Fruit fly (Drosophila melanogaster): ENCODE data around the gene CG3823.

The CG3823 gene

DNA sequence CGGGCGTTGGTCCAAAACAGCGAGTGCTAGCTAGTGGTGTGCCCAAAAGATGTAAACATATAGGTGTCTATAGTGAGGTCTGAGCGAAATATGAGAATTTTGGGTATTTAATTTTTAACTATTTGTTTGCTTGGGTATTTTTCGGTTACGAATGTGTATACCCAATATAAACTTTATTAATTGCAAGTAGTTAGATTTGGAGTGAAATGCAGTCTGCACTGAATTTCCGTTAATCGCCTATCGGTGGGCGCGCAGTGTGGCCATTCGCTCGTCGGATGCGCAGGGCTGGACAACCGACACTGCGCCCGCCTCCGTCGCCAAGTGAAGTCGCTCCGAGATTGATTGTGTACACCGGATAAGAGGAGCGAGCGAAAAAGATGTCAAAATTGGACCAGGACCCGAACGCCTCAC lies 8.6 kb upstream of the CG3823 start, which contains the start of the genes CG15891 and CG3815 (continued):
- TF ChIP-seq HLH3B (GFP tag; IDR thresholded peaks at IDR 0.05) = peak; percentile 53; the same call in 1 of the 2 replicates
- peak; percentile 61 for TF ChIP-seq bcd (GFP tag; optimal IDR thresholded peaks at IDR 0.05)
- TF ChIP-seq gcm (GFP tag; optimal IDR thresholded peaks at IDR 0.05) = peak; percentile 3
- no peak for TF ChIP-seq Trl (optimal IDR thresholded peaks at IDR 0.05)
- peak; percentile 49 for TF ChIP-seq Trl (GFP tag; optimal IDR thresholded peaks at IDR 0.05)
- TF ChIP-seq CG11723 (GFP tag; optimal IDR thresholded peaks at IDR 0.05) = no peak
- TF ChIP-seq Atf6 (GFP tag; IDR thresholded peaks at IDR 0.05) = peak; percentile 35; the same call in 1 of the 2 replicates
- TF ChIP-seq CG7271 (tag; optimal IDR thresholded peaks at IDR 0.05) = no peak
- no peak for TF ChIP-seq corto (GFP tag; optimal IDR thresholded peaks at IDR 0.05)
- TF ChIP-seq CG12236 (GFP tag; optimal IDR thresholded peaks at IDR 0.05) = no peak
- TF ChIP-seq Hr3 (GFP tag; optimal IDR thresholded peaks at IDR 0.05) = peak; percentile 51
- TF ChIP-seq Dll (GFP tag; IDR thresholded peaks at IDR 0.05; ENCODE audit: partially characterized antibody) = peak; percentile 63; the same call in 3 of the 4 replicates
- TF ChIP-seq YL-1 (GFP tag; optimal IDR thresholded peaks at IDR 0.05) = peak; percentile 60
- TF ChIP-seq Bgb (GFP tag; IDR thresholded peaks at IDR 0.05; ENCODE audit: partially characterized antibody) = peak; percentile 23; the same call in 1 of the 2 replicates
- peak; percentile 71 for TF ChIP-seq CG4617 (GFP tag; optimal IDR thresholded peaks at IDR 0.05; ENCODE audit: borderline replicate concordance)
- peak; percentile 19 for TF ChIP-seq Bteb2 (GFP tag; optimal IDR thresholded peaks at IDR 0.05)
- peak; percentile 64 for TF ChIP-seq CG2116 (GFP tag; optimal IDR thresholded peaks at IDR 0.05)
- peak; percentile 51 for TF ChIP-seq CHES-1-like (GFP tag; optimal IDR thresholded peaks at IDR 0.05)
- TF ChIP-seq ac (GFP tag; optimal IDR thresholded peaks at IDR 0.05) = no peak
- peak; percentile 7 for TF ChIP-seq CG4424 (GFP tag; optimal IDR thresholded peaks at IDR 0.05)
- no peak for TF ChIP-seq CG6683 (GFP tag; optimal IDR thresholded peaks at IDR 0.05)
- no peak for TF ChIP-seq sna (GFP tag; IDR thresholded peaks at IDR 0.05; ENCODE audit: partially characterized antibody)
- TF ChIP-seq her (GFP tag; optimal IDR thresholded peaks at IDR 0.05) = peak; percentile 23
- TF ChIP-seq CG17361 (GFP tag; IDR thresholded peaks at IDR 0.05) = no peak; the same call in none of the 3 replicates
- TF ChIP-seq slbo (GFP tag; IDR thresholded peaks at IDR 0.05) = peak; percentile 69
- TF ChIP-seq Ravus (GFP tag; IDR thresholded peaks at IDR 0.05) = no peak
- peak; percentile 32; the same call in 1 of the 2 replicates for TF ChIP-seq vvl (GFP tag; IDR thresholded peaks at IDR 0.05)
- no peak for TF ChIP-seq CG15073 (GFP tag; optimal IDR thresholded peaks at IDR 0.05)
- TF ChIP-seq Rx (GFP tag; IDR thresholded peaks at IDR 0.05) = peak; percentile 51; the same call in 1 of the 2 replicates
- peak; percentile 62 for TF ChIP-seq trem (tag; optimal IDR thresholded peaks at IDR 0.05)
- peak; percentile 81 for TF ChIP-seq sens (GFP tag)
- peak; percentile 9 for TF ChIP-seq pb (GFP tag; optimal IDR thresholded peaks at IDR 0.05)
- peak; percentile 4 for TF ChIP-seq repo (GFP tag; optimal IDR thresholded peaks at IDR 0.05)
- TF ChIP-seq Sry-δ (GFP tag; optimal IDR thresholded peaks at IDR 0.05) = peak; percentile 71
- peak; percentile 47 for TF ChIP-seq pho (GFP tag; optimal IDR thresholded peaks at IDR 0.05)
- TF ChIP-seq CG42726 (GFP tag; IDR thresholded peaks at IDR 0.05; ENCODE audit: partially characterized antibody) = 0 out of 2 replicates have a peak, but pooled peaks have one; percentile 8
- TF ChIP-seq Max (GFP tag; optimal IDR thresholded peaks at IDR 0.05) = peak; percentile 2
- no peak for TF ChIP-seq CG6254 (GFP tag; optimal IDR thresholded peaks at IDR 0.05)
- no peak for TF ChIP-seq sens-2 (GFP tag; IDR thresholded peaks at IDR 0.05)
- no peak for TF ChIP-seq salm (tag; optimal IDR thresholded peaks at IDR 0.05)
- TF ChIP-seq MBD-R2 (GFP tag; IDR thresholded peaks at IDR 0.05) = peak; percentile 93
- no peak for TF ChIP-seq danr (GFP tag; IDR thresholded peaks at IDR 0.05)
- TF ChIP-seq eyg (GFP tag; optimal IDR thresholded peaks at IDR 0.05) = peak; percentile 13
- no peak for TF ChIP-seq CG18476 (GFP tag; optimal IDR thresholded peaks at IDR 0.05)
- TF ChIP-seq h (optimal IDR thresholded peaks at IDR 0.05) = no peak
- peak; percentile 13 to 33 for TF ChIP-seq chif (GFP tag; optimal IDR thresholded peaks at IDR 0.05)
- TF ChIP-seq CG11398 (GFP tag; optimal IDR thresholded peaks at IDR 0.05) = no peak
- TF ChIP-seq CG11247 (GFP tag; IDR thresholded peaks at IDR 0.05) = no peak
- TF ChIP-seq Ets97D (GFP tag; optimal IDR thresholded peaks at IDR 0.05) = peak; percentile 57
- TF ChIP-seq zen2 (GFP tag; IDR thresholded peaks at IDR 0.05; ENCODE audit: partially characterized antibody) = no peak
- TF ChIP-seq CG6175 (GFP tag; IDR thresholded peaks at IDR 0.05) = no peak
- TF ChIP-seq CG13424 (tag; optimal IDR thresholded peaks at IDR 0.05) = peak; percentile 70

All from whole organism, embryonic.